Worm (Caenorhabditis elegans): ENCODE data around the gene atn-1.

Gene atn-1

DNA sequence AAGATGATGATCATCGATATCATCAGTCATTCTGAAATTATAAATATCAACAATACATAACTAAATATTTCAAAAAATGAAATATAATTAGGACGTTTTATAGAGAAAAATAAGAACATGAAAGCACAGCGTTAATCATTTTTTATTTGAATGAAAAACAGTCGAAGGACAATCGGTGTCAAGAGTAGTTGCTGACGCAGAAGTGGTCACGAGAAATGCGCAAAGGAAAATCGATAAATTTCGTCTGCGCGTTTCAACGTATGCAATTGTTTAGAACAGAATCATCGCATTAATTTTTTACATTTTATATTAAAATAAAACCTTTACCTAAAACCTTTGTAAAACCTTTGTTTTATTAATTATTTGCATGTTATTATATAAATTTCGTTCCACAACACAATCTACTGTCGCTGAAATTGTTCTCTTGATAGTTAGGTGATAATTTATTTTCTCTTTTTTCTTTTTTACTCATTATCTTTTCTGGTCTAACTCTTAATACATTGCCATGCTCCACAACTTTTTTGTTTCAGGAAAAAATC is 19.6 kb downstream of the atn-1 start, which contains the start of the genes W04D2.4 and rbm-25 (continued):
- TF ChIP-seq sptf-1 (tag; optimal IDR thresholded peaks at IDR 0.05) (no peak), fos-1 (tag; optimal IDR thresholded peaks at IDR 0.05) (peak; percentile 57), pqm-1 (tag; optimal IDR thresholded peaks at IDR 0.05) (no peak), mdl-1 (tag; optimal IDR thresholded peaks at IDR 0.05) (peak in 1 of 2 experiments; percentile 69), F16B12.6 (tag; optimal IDR thresholded peaks at IDR 0.05) (peak; percentile 32), pax-3 (tag; optimal IDR thresholded peaks at IDR 0.05) (peak; percentile 64), nhr-76 (tag; optimal IDR thresholded peaks at IDR 0.05) (no peak), hlh-4 (tag; optimal IDR thresholded peaks at IDR 0.05) (no peak), tbx-2 (tag; optimal IDR thresholded peaks at IDR 0.05) (peak; percentile 87), unc-62 (GFP tag; optimal IDR thresholded peaks at IDR 0.05) (no peak), lsy-2 (tag; optimal IDR thresholded peaks at IDR 0.05) (peak; percentile 87 to 93), dsc-1 (tag; optimal IDR thresholded peaks at IDR 0.05) (peak; percentile 91), ceh-90 (tag; optimal IDR thresholded peaks at IDR 0.05) (no peak), fkh-8 (tag; optimal IDR thresholded peaks at IDR 0.05) (peak; percentile 39), isw-1 (GFP tag; IDR thresholded peaks at IDR 0.05) (peak; percentile 65)

DNA sequence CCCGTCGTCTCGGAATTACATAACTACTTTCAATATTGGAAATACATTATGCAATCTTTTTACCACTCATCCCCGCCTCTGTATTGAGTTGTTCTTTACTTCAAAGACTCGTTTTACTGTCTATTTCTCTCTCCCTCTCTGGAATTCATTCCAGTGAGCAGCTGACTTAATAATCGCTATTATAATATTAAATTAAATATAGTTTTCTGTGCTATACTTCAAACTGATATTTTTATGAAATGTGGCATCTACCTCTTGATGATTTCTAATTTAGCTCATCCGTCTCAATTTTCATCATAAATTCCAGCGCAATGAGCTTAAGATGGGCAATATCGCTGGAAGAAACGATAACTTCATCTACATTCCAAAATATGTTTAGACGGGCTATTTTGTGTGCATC is 25.3 kb downstream of the atn-1 start, which contains the start of gene T28H10.1:
TSS of gene T28H10.1 (plus strand) at position 301 of the 400 bp plus-strand sequence.
- TF ChIP-seq swsn-7 (tag; optimal IDR thresholded peaks at IDR 0.05) (no peak), unc-98 (GFP tag; IDR thresholded peaks at IDR 0.05) (no peak), mdl-1 (tag; optimal IDR thresholded peaks at IDR 0.05) (no peak), nhr-12 (tag; optimal IDR thresholded peaks at IDR 0.05) (no peak), nhr-237 (tag; optimal IDR thresholded peaks at IDR 0.05) (no peak), skn-1 (tag; optimal IDR thresholded peaks at IDR 0.05) (no peak), tlp-1 (tag; optimal IDR thresholded peaks at IDR 0.05) (no peak), F16B12.6 (tag; optimal IDR thresholded peaks at IDR 0.05) (no peak), pqm-1 (tag; optimal IDR thresholded peaks at IDR 0.05) (no peak), nhr-19 (GFP tag; conservative IDR thresholded peaks at IDR 0.05) (no peak), nhr-90 (tag; optimal IDR thresholded peaks at IDR 0.05; ENCODE audit: poor library complexity) (no peak), lin-14 (GFP tag; optimal IDR thresholded peaks at IDR 0.05) (no peak), nhr-76 (tag; optimal IDR thresholded peaks at IDR 0.05) (no peak), isw-1 (GFP tag; IDR thresholded peaks at IDR 0.05) (no peak), snu-23 (GFP tag; optimal IDR thresholded peaks at IDR 0.05) (no peak), mep-1 (tag; optimal IDR thresholded peaks at IDR 0.05) (no peak), fkh-10 (GFP tag; optimal IDR thresholded peaks at IDR 0.05) (no peak), C34B4.2 (tag; optimal IDR thresholded peaks at IDR 0.05) (no peak)

DNA sequence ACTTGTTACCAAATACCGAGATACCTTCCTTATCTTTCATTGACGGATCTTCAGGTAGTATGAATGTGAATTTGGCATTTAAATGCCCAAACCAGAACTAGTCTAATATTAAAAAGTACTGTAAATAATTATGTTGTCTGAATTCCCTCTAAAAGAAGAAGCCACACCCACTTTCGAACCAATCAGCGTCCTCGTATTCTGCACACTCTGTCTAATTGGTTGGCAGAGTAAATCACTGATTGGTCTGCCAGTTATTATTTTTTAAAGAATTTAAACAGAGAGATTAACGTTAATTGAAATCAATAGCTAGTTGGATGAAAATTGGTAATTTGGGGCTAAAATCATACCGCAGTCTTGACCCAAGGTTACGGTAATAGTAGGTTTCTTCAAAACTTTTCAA is 27.5 kb downstream of the atn-1 start:
- TF ChIP-seq mab-9 (GFP tag; IDR thresholded peaks at IDR 0.05) (no peak), skn-1 (tag; optimal IDR thresholded peaks at IDR 0.05) (no peak), pag-3 (tag; optimal IDR thresholded peaks at IDR 0.05; ENCODE audit: borderline replicate concordance, insufficient read depth) (no peak), xbp-1 (tag; optimal IDR thresholded peaks at IDR 0.05) (no peak), lin-13 (GFP tag; optimal IDR thresholded peaks at IDR 0.05) (no peak), unc-130 (tag; optimal IDR thresholded peaks at IDR 0.05) (no peak)

DNA sequence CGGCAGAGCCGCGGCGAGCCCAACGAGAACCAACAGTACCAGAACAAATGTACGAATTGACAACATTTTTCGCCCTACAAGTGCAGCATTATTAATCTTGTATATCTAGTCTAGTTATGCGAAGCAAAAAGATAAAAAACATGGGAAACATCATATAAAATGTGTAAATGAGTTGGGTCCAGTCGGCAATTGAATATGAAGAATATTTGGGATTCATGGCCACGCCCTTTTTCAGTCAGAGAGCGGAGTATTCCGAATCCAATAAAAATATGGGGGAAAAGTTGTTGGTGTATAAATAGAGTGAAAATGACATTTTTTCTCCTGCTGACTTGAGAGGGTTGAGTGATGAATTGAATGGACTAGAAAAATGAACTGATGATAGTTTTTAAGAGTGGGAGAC is 28.0 kb downstream of the atn-1 start, which contains the start of gene nlp-46:
TSS of gene nlp-46 (minus strand) at position 101 of the 400 bp plus-strand sequence.
- TF ChIP-seq pag-3 (tag; optimal IDR thresholded peaks at IDR 0.05; ENCODE audit: borderline replicate concordance, insufficient read depth) (no peak), nhr-90 (tag; optimal IDR thresholded peaks at IDR 0.05; ENCODE audit: poor library complexity) (no peak), unc-98 (GFP tag; IDR thresholded peaks at IDR 0.05) (no peak), sox-4 (tag; optimal IDR thresholded peaks at IDR 0.05) (no peak), swsn-7 (tag; optimal IDR thresholded peaks at IDR 0.05) (no peak), pax-3 (tag; optimal IDR thresholded peaks at IDR 0.05) (no peak), rnt-1 (tag; optimal IDR thresholded peaks at IDR 0.05) (no peak), ceh-82 (tag; optimal IDR thresholded peaks at IDR 0.05) (no peak), C04F5.9 (tag; optimal IDR thresholded peaks at IDR 0.05) (no peak), nhr-76 (tag; optimal IDR thresholded peaks at IDR 0.05) (no peak), lsy-2 (tag; optimal IDR thresholded peaks at IDR 0.05) (no peak), ceh-88 (GFP tag; IDR thresholded peaks at IDR 0.05) (no peak), lin-13 (GFP tag; optimal IDR thresholded peaks at IDR 0.05) (no peak), nhr-11 (tag; optimal IDR thresholded peaks at IDR 0.05) (no peak), alr-1 (tag; optimal IDR thresholded peaks at IDR 0.05; ENCODE audit: borderline replicate concordance) (no peak), ama-1 (optimal IDR thresholded peaks at IDR 0.05) (no peak), fos-1 (tag; optimal IDR thresholded peaks at IDR 0.05) (no peak), tbx-2 (tag; optimal IDR thresholded peaks at IDR 0.05) (no peak)
